Fruit fly (Drosophila melanogaster): Measurements from ENCODE around the gene CG12316.

DNA sequence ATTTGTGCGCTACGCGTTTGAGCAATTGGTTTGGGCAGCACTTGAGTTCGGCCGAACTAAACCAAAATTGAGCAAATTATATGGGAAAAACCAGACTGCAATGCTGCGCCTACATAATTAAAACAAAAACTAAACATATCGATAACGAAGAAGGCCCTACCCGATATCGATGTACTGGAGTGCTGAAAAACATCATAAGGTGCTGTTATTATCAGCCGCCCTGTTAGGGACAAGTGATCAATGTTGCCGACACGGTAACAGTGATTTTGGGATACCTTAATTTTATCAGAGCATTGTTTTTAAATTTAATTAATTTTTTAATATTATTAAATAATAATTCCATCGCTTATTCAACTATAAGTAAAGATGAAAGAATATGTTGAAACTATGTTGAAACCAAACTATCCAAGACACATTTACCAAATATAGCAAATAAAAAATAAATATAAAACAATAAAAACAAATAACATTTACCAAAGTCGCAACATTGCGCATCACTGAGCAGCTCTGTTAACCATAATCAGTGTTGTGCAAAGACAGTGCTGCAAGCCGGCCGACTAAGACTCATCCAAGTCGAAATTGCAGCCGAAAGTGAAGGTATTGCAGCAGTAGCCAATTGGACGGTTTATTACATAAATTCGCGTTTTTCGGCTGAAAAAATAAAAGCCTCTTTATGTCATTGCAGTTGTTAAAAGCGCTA, 42.0 kb downstream of the CG12316 start, which contains the start of the genes sstn, Plp and GlyRS:
- TF ChIP-seq ovo (GFP tag; optimal IDR thresholded peaks at IDR 0.05) (peak; percentile 37), pad (GFP tag; optimal IDR thresholded peaks at IDR 0.05) (peak; percentile 64), Mnt (GFP tag; optimal IDR thresholded peaks at IDR 0.05) (peak; percentile 61), Clk (GFP tag; optimal IDR thresholded peaks at IDR 0.05) (no peak), kay (GFP tag; ENCODE audit: borderline replicate concordance) (peak; percentile 81), CG1620 (GFP tag; optimal IDR thresholded peaks at IDR 0.05) (no peak), Crg-1 (GFP tag; optimal IDR thresholded peaks at IDR 0.05) (peak; percentile 31), cic (GFP tag; optimal IDR thresholded peaks at IDR 0.05) (no peak), cnc (optimal IDR thresholded peaks at IDR 0.05) (no peak), CG14711 (tag; optimal IDR thresholded peaks at IDR 0.05) (peak; percentile 60), CG7101 (tag; optimal IDR thresholded peaks at IDR 0.05) (peak; percentile 58), toe (GFP tag; optimal IDR thresholded peaks at IDR 0.05) (no peak)

All from whole organism, adult.